Worm (Caenorhabditis elegans) whole organism, L4/young adult: ENCODE results near the gene lipl-4.
"Not testable (repeated sequence)": the region's sequence is repeated elsewhere in the genome, so short reads cannot be mapped to it uniquely, and the experiment has no call there.

Experiments
- W03F9.2 ChIP-seq: fragments of 150-350 bp; optimal IDR thresholded peaks from 2 replicates; lab custom pipeline; 2014; ENCODE audit warnings: missing biosample characterization, missing genetic modification characterization
- dao-5 ChIP-seq: sonication (generic microtip); optimal IDR thresholded peaks from 2 replicates; lab custom pipeline; 2016; ENCODE audit warnings: missing genotype, missing genetic modification characterization, moderate library complexity, missing compliant biosample characterization
- him-1 ChIP-seq: sonication (generic microtip); optimal IDR thresholded peaks from 2 replicates; lab custom pipeline; 2016; ENCODE audit warnings: missing genotype, missing genetic modification reagents, missing genetic modification characterization, missing compliant biosample characterization

Gene lipl-4

ce11 chrV:6549148-6549547 lies 823 bp upstream of the lipl-4 start, which contains the start of gene K04A8.20:
TSS of gene K04A8.20 (plus strand) at chrV:6549448.
- TF ChIP-seq dao-5 (no peak), him-1 (tag; lab: Kevin White, UChicago) (no peak), W03F9.2 (tag; lab: Kevin White, UChicago) (no peak)

ce11 chrV:6551707-6552390 lies 1.9 kb downstream of the lipl-4 start, which contains the start of gene twk-10:
TSS of gene twk-10 (plus strand) at chrV:6552340.
- TF ChIP-seq dao-5 (peak; percentile 26), him-1 (tag; lab: Kevin White, UChicago) (no peak), W03F9.2 (tag; lab: Kevin White, UChicago) (no peak)

ce11 chrV:6554308-6554707 lies 4.3 kb downstream of the lipl-4 start, which contains the start of gene K04A8.19:
TSS of gene K04A8.19 (minus strand) at chrV:6554408.
- TF ChIP-seq him-1 (tag; lab: Kevin White, UChicago) (no peak), W03F9.2 (tag; lab: Kevin White, UChicago) (no peak), dao-5 (no peak)

ce11 chrV:6557035-6557434 lies 7.1 kb downstream of the lipl-4 start, which contains the start of gene spp-27:
TSS of gene spp-27 (minus strand) at chrV:6557135.
- no peak for TF ChIP-seq him-1 (tag; lab: Kevin White, UChicago)
- TF ChIP-seq dao-5 = no peak
- TF ChIP-seq W03F9.2 (tag; lab: Kevin White, UChicago) = no peak

ce11 chrV:6558103-6558502 lies 8.1 kb downstream of the lipl-4 start, which contains the start of gene spp-20:
TSS of gene spp-20 (minus strand) at chrV:6558203.
- no peak for TF ChIP-seq W03F9.2 (tag; lab: Kevin White, UChicago)
- TF ChIP-seq him-1 (tag; lab: Kevin White, UChicago) = no peak
- TF ChIP-seq dao-5 = no peak

ce11 chrV:6559105-6559504 lies 9.1 kb downstream of the lipl-4 start, which contains the start of gene spp-26:
TSS of gene spp-26 (minus strand) at chrV:6559205.
- no peak for TF ChIP-seq him-1 (tag; lab: Kevin White, UChicago)
- no peak for TF ChIP-seq W03F9.2 (tag; lab: Kevin White, UChicago)
- TF ChIP-seq dao-5 = no peak

- TF ChIP-seq him-1 (tag; lab: Kevin White, UChicago) = no peak
- peak; percentile 21 for TF ChIP-seq dao-5
Measured at ce11 chrV:6559585-6559984, 9.6 kb downstream of the lipl-4 start.

- TF ChIP-seq W03F9.2 (tag; lab: Kevin White, UChicago) (no peak), him-1 (tag; lab: Kevin White, UChicago) (no peak), dao-5 (no peak)
Measured at ce11 chrV:6561592-6561991, 11.6 kb downstream of the lipl-4 start, which contains the start of gene spp-19. TSS of gene spp-19 (minus strand) at chrV:6561692.

- TF ChIP-seq W03F9.2 (tag; lab: Kevin White, UChicago) = no peak
- TF ChIP-seq dao-5 = no peak
- no peak for TF ChIP-seq him-1 (tag; lab: Kevin White, UChicago)
Measured at ce11 chrV:6565851-6566386, 15.9 kb downstream of the lipl-4 start, which contains the start of gene K04A8.1. TSS of gene K04A8.1 (plus strand) at chrV:6566336.

ce11 chrV:6575406-6576130 lies 25.6 kb downstream of the lipl-4 start, which contains the start of gene fut-2:
TSS of gene fut-2 (minus strand) at chrV:6575890.
- TF ChIP-seq dao-5 = no peak
- no peak for TF ChIP-seq him-1 (tag; lab: Kevin White, UChicago)
- TF ChIP-seq W03F9.2 (tag; lab: Kevin White, UChicago) = no peak

ce11 chrV:6576567-6576966 lies 26.6 kb downstream of the lipl-4 start, which contains the start of gene EGAP9.4:
TSS of gene EGAP9.4 (plus strand) at chrV:6576867.
- TF ChIP-seq W03F9.2 (tag; lab: Kevin White, UChicago) (no peak), dao-5 (no peak), him-1 (tag; lab: Kevin White, UChicago) (no peak)

- no peak for TF ChIP-seq dao-5
Measured at ce11 chrV:6579992-6580391, 30.0 kb downstream of the lipl-4 start, which contains the start of gene EGAP9.3. TSS of gene EGAP9.3 (minus strand) at chrV:6580122.

- not testable (repeated sequence) for TF ChIP-seq W03F9.2 (tag; lab: Kevin White, UChicago); him-1 (tag; lab: Kevin White, UChicago); dao-5
Measured at ce11 chrV:6581762-6582161, 31.8 kb downstream of the lipl-4 start, which contains the start of gene ZK1055.4. TSS of gene ZK1055.4 (plus strand) at chrV:6582062.
